Worm (Caenorhabditis elegans) whole organism, young adult: ENCODE data around the gene mac-1.
A peak's percentile ranks its signal among the peaks of the same experiment; 100 is the strongest.

Source experiments
- athp-1 ChIP-seq: sonication (generic microtip); optimal IDR thresholded peaks from 2 replicates; lab custom pipeline; 2017; ENCODE audit warnings: mild to moderate bottlenecking, missing genetic modification characterization, missing compliant biosample characterization
- bed-2 ChIP-seq: fragments of 200-800 bp; sonication (Bioruptor generic); IDR thresholded peaks from 2 replicates; pipeline ENCODE4 v1.3.6; 2022; ENCODE audit warnings: missing genetic modification reagents, missing genetic modification characterization, missing compliant biosample characterization
- chd-7 ChIP-seq: sonication (generic microtip); optimal IDR thresholded peaks from 2 replicates; lab custom pipeline; 2016; ENCODE audit warnings: mild to moderate bottlenecking, missing genetic modification characterization, moderate library complexity, missing compliant biosample characterization
- dpl-1 ChIP-seq: fragments of 150-350 bp; optimal IDR thresholded peaks from 2 replicates; lab custom pipeline; 2014; ENCODE audit warnings: missing biosample characterization, missing genetic modification reagents, missing genetic modification characterization
- unc-62 ChIP-seq: fragments of 150-350 bp; optimal IDR thresholded peaks from 2 replicates; lab custom pipeline; 2014; ENCODE audit warnings: missing biosample characterization, missing genetic modification reagents, missing genetic modification characterization

ce11 chrII:13369231-13369630, 48.5 kb upstream of the mac-1 start, which contains the start of gene Y48C3A.20:
- TF ChIP-seq unc-62 (GFP tag; lab: Kevin White, UChicago) (no peak), bed-2 (GFP tag; lab: Robert Waterston, UW) (no peak), athp-1 (tag; lab: Kevin White, UChicago) (no peak), chd-7 (no peak), dpl-1 (GFP tag; lab: Kevin White, UChicago) (peak; percentile 27)
